Worm (Caenorhabditis elegans): Measurements from ENCODE around the gene rnst-2.

rnst-2 gene

DNA sequence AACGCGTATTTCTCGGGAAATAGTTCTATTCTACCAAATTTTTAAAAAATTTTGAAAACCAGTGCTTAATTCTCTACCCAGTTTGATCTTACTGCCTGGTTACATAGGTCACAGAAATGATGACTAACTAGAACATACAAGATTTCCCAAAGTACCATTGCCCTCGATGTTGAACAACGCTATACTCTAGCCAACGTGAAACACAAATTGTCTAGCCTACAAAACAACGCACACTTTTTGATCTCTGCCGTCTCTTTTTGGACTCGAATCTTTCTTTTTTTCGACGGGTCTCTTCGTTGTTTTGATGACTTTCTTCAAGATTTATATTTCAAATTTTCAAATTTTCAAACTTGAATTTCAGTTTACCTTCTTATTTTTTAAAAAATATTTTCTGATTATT lies 38.9 kb downstream of the rnst-2 start, which contains the start of gene Y50D4B.2:
Gene Y50D4B.2, plus strand, starts transcription at position 301 of the 400 bp plus-strand sequence.
- TF ChIP-seq T26A5.8 (tag; optimal IDR thresholded peaks at IDR 0.05): no peak
- no peak for TF ChIP-seq ceh-27 (GFP tag; optimal IDR thresholded peaks at IDR 0.05)
- TF ChIP-seq rpc-1 (optimal IDR thresholded peaks at IDR 0.05): no peak
- no peak for TF ChIP-seq rpc-1 (tag; optimal IDR thresholded peaks at IDR 0.05)
- TF ChIP-seq B0336.3 (GFP tag; IDR thresholded peaks at IDR 0.05): no peak
- no peak for TF ChIP-seq egrh-3 (GFP tag; IDR thresholded peaks at IDR 0.05)
- no peak for TF ChIP-seq nhr-90 (tag; optimal IDR thresholded peaks at IDR 0.05)
- no peak for TF ChIP-seq F23B12.7 (tag; optimal IDR thresholded peaks at IDR 0.05; ENCODE audit: insufficient read depth)
- TF ChIP-seq mes-4 (tag; optimal IDR thresholded peaks at IDR 0.05): no peak
- no peak for TF ChIP-seq ztf-3 (GFP tag; optimal IDR thresholded peaks at IDR 0.05)

DNA sequence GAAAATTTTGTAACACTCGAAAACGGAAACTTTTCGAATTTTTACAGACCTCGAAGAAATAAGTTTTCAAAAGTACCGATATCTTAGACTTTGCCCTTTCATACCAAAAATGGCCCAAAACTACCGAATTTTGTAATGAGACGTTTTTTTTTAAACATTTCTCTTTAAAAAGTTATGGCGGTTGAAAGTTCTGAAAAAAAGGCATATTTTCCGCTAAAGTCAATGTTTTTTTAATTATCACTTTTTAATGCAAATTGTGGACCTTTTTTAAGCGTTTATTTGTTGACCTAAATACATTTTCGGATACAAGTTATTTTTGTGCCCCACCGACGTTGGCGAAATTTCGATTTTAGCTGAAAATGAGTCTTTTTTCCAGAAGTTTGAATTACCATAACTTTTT lies 41.2 kb downstream of the rnst-2 start:
- TF ChIP-seq ceh-91 (GFP tag; IDR thresholded peaks at IDR 0.05) (no peak), lin-35 (GFP tag; optimal IDR thresholded peaks at IDR 0.05) (no peak), ets-4 (GFP tag; optimal IDR thresholded peaks at IDR 0.05) (no peak), mel-28 (tag; optimal IDR thresholded peaks at IDR 0.05; ENCODE audit: borderline replicate concordance) (no peak), bed-1 (GFP tag; IDR thresholded peaks at IDR 0.05) (no peak), tlf-1 (GFP tag; optimal IDR thresholded peaks at IDR 0.05) (no peak), die-1 (tag; optimal IDR thresholded peaks at IDR 0.05) (no peak), hrde-1 (tag; optimal IDR thresholded peaks at IDR 0.05; ENCODE audit: borderline replicate concordance) (no peak), aptf-2 (GFP tag; conservative IDR thresholded peaks at IDR 0.05) (no peak), ztf-6 (GFP tag; IDR thresholded peaks at IDR 0.05) (no peak), cebp-1 (GFP tag; IDR thresholded peaks at IDR 0.05) (no peak), cebp-1 (tag; optimal IDR thresholded peaks at IDR 0.05) (no peak), hlh-12 (tag; optimal IDR thresholded peaks at IDR 0.05) (no peak), attf-3 (GFP tag; conservative IDR thresholded peaks at IDR 0.05) (no peak), ceh-40 (GFP tag; IDR thresholded peaks at IDR 0.05) (no peak)

DNA sequence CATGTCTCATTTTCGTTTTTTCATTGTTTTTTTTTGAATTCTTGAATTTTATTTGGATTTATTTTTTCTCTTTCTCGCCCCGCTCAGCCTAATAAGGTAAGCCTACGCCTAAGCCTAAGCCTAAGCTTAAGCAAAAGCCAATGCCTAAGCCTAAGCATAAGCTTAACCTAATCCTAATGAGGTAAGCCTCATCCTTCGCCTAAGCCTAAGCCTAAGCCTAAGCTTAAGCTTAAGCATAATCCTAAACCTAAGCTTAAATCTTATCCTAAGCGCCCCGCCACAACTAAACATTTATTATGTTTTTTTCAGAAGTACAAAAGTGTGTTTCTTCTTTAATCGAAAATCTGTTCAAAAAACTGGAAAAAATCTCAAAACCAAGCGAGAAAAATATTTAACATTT lies 50.8 kb downstream of the rnst-2 start:
- TF ChIP-seq ztf-6 (GFP tag; IDR thresholded peaks at IDR 0.05): no peak
- TF ChIP-seq nhr-120 (GFP tag; IDR thresholded peaks at IDR 0.05): no peak
- no peak for TF ChIP-seq madf-8 (GFP tag; conservative IDR thresholded peaks at IDR 0.05)
- TF ChIP-seq rcor-1 (GFP tag; IDR thresholded peaks at IDR 0.05): no peak
- no peak for TF ChIP-seq bed-1 (GFP tag; IDR thresholded peaks at IDR 0.05)

DNA sequence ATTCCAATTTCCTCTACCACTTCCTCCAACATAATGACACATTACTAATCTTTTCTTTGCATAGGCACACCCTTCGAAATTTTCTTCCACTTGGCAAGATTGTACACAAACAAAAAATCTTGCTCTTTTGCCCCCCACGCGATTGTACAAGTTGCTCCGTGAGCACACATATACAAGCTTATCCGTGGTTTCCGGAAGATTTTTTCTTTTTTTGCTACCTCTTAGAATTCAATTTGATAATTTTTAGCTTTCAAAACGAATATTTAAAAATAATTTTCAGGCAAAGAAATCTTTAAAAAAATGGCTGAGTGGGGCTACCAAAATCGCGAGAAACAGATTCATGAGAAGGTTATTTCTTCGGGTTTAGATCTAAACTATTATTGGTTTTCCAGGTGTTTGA lies 51.3 kb downstream of the rnst-2 start, which contains the start of gene Y50D4B.1:
Gene Y50D4B.1, plus strand, starts transcription at position 301 of the 400 bp plus-strand sequence.
- TF ChIP-seq unc-130 (GFP tag; optimal IDR thresholded peaks at IDR 0.05) (no peak), ztf-22 (GFP tag; optimal IDR thresholded peaks at IDR 0.05) (no peak), hrde-1 (tag; optimal IDR thresholded peaks at IDR 0.05; ENCODE audit: borderline replicate concordance) (no peak), egl-44 (GFP tag; IDR thresholded peaks at IDR 0.05) (no peak), nfya-1 (tag; optimal IDR thresholded peaks at IDR 0.05; ENCODE audit: borderline replicate concordance, insufficient read depth) (no peak), ceh-40 (GFP tag; IDR thresholded peaks at IDR 0.05) (no peak), Y53F4B.3 (GFP tag; IDR thresholded peaks at IDR 0.05) (no peak), K12H6.12 (tag; optimal IDR thresholded peaks at IDR 0.05) (no peak), tlf-1 (GFP tag; optimal IDR thresholded peaks at IDR 0.05) (no peak)

All from whole organism, young adult.